Worm (Caenorhabditis elegans) whole organism, L3 larva: Measurements from ENCODE around the gene K09F6.10.
"Not testable (repeated sequence)": the region's sequence is repeated elsewhere in the genome, so short reads cannot be mapped to it uniquely, and the experiment has no call there.

ENCODE experiments used
- ZK546.5 ChIP-seq: sonication (generic microtip); optimal IDR thresholded peaks from 2 replicates; lab custom pipeline; 2017; ENCODE audit warnings: missing biosample characterization, missing genetic modification characterization
- aly-2 ChIP-seq: fragments of 150-350 bp; optimal IDR thresholded peaks from 2 replicates; lab custom pipeline; 2014; ENCODE audit warnings: missing biosample characterization, missing genetic modification characterization
- ceh-16 ChIP-seq: sonication (generic microtip); optimal IDR thresholded peaks from 2 replicates; lab custom pipeline; 2017; ENCODE audit warnings: missing biosample characterization, missing genetic modification characterization
- ceh-82 ChIP-seq: fragments of 150-350 bp; optimal IDR thresholded peaks from 2 replicates; lab custom pipeline; 2014; ENCODE audit warnings: missing biosample characterization, missing genetic modification characterization
- daf-12 ChIP-seq: fragments of 150-350 bp; optimal IDR thresholded peaks from 2 replicates; lab custom pipeline; 2014; ENCODE audit warnings: missing biosample characterization, missing genetic modification reagents, missing genetic modification characterization
- egl-27 ChIP-seq: sonication (generic microtip); optimal IDR thresholded peaks from 4 replicates; lab custom pipeline; 2017; ENCODE audit warnings: missing biosample characterization, missing genetic modification reagents, missing genetic modification characterization
- elt-2 ChIP-seq: sonication (generic microtip); optimal IDR thresholded peaks from 2 replicates; lab custom pipeline; 2016; ENCODE audit warnings: missing genetic modification reagents, mild to moderate bottlenecking, missing genetic modification characterization, missing compliant biosample characterization
- elt-3 ChIP-seq, 3 experiments: fragments of 150-350 bp in 1 of 3; sonication (generic microtip) in 2 of 3; optimal IDR thresholded peaks; 2 replicates in 2 of 3; 4 replicates in 1 of 3; lab custom pipeline; 2014 to 2017; ENCODE audit warnings: missing biosample characterization in 3 of 3, missing genetic modification characterization in 3 of 3
- eor-1 ChIP-seq, 2 experiments: fragments of 150-350 bp; optimal IDR thresholded peaks; 2 replicates each; lab custom pipeline; 2014 to 2018; ENCODE audit warnings: missing biosample characterization in 2 of 2, missing genetic modification characterization in 2 of 2
- fkh-10 ChIP-seq: sonication (generic microtip); optimal IDR thresholded peaks from 2 replicates; lab custom pipeline; 2017; ENCODE audit warnings: missing biosample characterization, missing genetic modification reagents, missing genetic modification characterization
- fkh-2 ChIP-seq: fragments of 150-350 bp; optimal IDR thresholded peaks from 2 replicates; lab custom pipeline; 2014; ENCODE audit warnings: missing biosample characterization, missing genetic modification reagents, missing genetic modification characterization
- jun-1 ChIP-seq: fragments of 150-350 bp; optimal IDR thresholded peaks from 2 replicates; lab custom pipeline; 2014; ENCODE audit warnings: missing biosample characterization, missing genetic modification reagents, missing genetic modification characterization
- lin-15B ChIP-seq: fragments of 150-350 bp; optimal IDR thresholded peaks from 2 replicates; lab custom pipeline; 2014; ENCODE audit warnings: missing biosample characterization, missing genetic modification characterization
- lin-39 ChIP-seq: fragments of 150-350 bp; optimal IDR thresholded peaks from 2 replicates; lab custom pipeline; 2018; ENCODE audit warnings: missing biosample characterization, missing genetic modification reagents, missing genetic modification characterization
- mdl-1 ChIP-seq: fragments of 150-350 bp; optimal IDR thresholded peaks from 2 replicates; lab custom pipeline; 2014; ENCODE audit warnings: missing biosample characterization, missing genetic modification characterization
- mml-1 ChIP-seq: fragments of 150-350 bp; sonication (generic microtip); optimal IDR thresholded peaks from 3 replicates; lab custom pipeline; 2014; ENCODE audit warnings: missing biosample characterization, missing genetic modification characterization
- nhr-11 ChIP-seq: fragments of 150-350 bp; optimal IDR thresholded peaks from 2 replicates; lab custom pipeline; 2014; ENCODE audit warnings: missing biosample characterization, missing genetic modification characterization
- nhr-23 ChIP-seq: fragments of 150-350 bp; optimal IDR thresholded peaks from 2 replicates; lab custom pipeline; 2014; ENCODE audit warnings: missing biosample characterization, missing genetic modification reagents, missing genetic modification characterization
- nhr-237 ChIP-seq: fragments of 150-350 bp; optimal IDR thresholded peaks from 2 replicates; lab custom pipeline; 2014; ENCODE audit warnings: missing biosample characterization, missing genetic modification characterization
- nhr-28 ChIP-seq: fragments of 150-350 bp; optimal IDR thresholded peaks from 2 replicates; lab custom pipeline; 2014; ENCODE audit warnings: missing biosample characterization, missing genetic modification characterization
- nhr-67 ChIP-seq: fragments of 150-350 bp; optimal IDR thresholded peaks from 2 replicates; lab custom pipeline; 2014; ENCODE audit warnings: missing biosample characterization, missing genetic modification characterization
- nhr-76 ChIP-seq: fragments of 150-350 bp; sonication (generic microtip); optimal IDR thresholded peaks from 5 replicates; lab custom pipeline; 2014; ENCODE audit warnings: missing biosample characterization, missing genetic modification characterization
- pha-4 ChIP-seq: fragments of 150-350 bp; optimal IDR thresholded peaks from 2 replicates; lab custom pipeline; 2014; ENCODE audit warnings: missing biosample characterization, missing genetic modification reagents, missing genetic modification characterization
- pqm-1 ChIP-seq: fragments of 150-350 bp; optimal IDR thresholded peaks from 2 replicates; lab custom pipeline; 2017; ENCODE audit warnings: missing biosample characterization, missing genetic modification characterization, inconsistent platforms
- sea-2 ChIP-seq: fragments of 150-350 bp; sonication (generic microtip); optimal IDR thresholded peaks from 4 replicates; lab custom pipeline; 2014; ENCODE audit warnings: missing biosample characterization, missing genetic modification reagents, missing genetic modification characterization
- skn-1 ChIP-seq: fragments of 150-350 bp; optimal IDR thresholded peaks from 2 replicates; lab custom pipeline; 2014; ENCODE audit warnings: missing biosample characterization, missing genetic modification characterization
- tbx-2 ChIP-seq: sonication (generic microtip); optimal IDR thresholded peaks from 2 replicates; lab custom pipeline; 2016; ENCODE audit warnings: mild to moderate bottlenecking, missing genetic modification characterization, missing compliant biosample characterization
- unc-39 ChIP-seq: sonication (generic microtip); optimal IDR thresholded peaks from 4 replicates; lab custom pipeline; 2017; ENCODE audit warnings: missing biosample characterization, missing genetic modification characterization
- unc-62 ChIP-seq: fragments of 150-350 bp; sonication (generic microtip); optimal IDR thresholded peaks from 4 replicates; lab custom pipeline; 2014; ENCODE audit warnings: missing biosample characterization, missing genetic modification reagents, missing genetic modification characterization
- zag-1 ChIP-seq: fragments of 150-350 bp; optimal IDR thresholded peaks from 2 replicates; lab custom pipeline; 2014; ENCODE audit warnings: missing biosample characterization, missing genetic modification characterization
- ztf-4 ChIP-seq: fragments of 150-350 bp; optimal IDR thresholded peaks from 2 replicates; lab custom pipeline; 2014; ENCODE audit warnings: missing biosample characterization, missing genetic modification characterization

The K09F6.10 gene

ce11 chrII:2295817-2296315, 7.2 kb upstream of the K09F6.10 start, which contains the start of gene fbxc-25:
fbxc-25 (minus strand) TSS chrII:2296265.
- TF ChIP-seq fkh-10 (GFP tag; lab: Kevin White, UChicago), result no peak
- TF ChIP-seq nhr-67, result no peak
- no peak for TF ChIP-seq unc-62
- TF ChIP-seq pqm-1, result no peak
- TF ChIP-seq nhr-237 (tag; lab: Kevin White, UChicago), result no peak
- no peak for TF ChIP-seq jun-1
- TF ChIP-seq nhr-23 (tag; lab: Kevin White, UChicago), result no peak
- no peak for TF ChIP-seq nhr-28 (tag; lab: Kevin White, UChicago)
- TF ChIP-seq pha-4 (tag; lab: Kevin White, UChicago), result no peak
- TF ChIP-seq mdl-1 (tag; lab: Kevin White, UChicago), result no peak
- no peak for TF ChIP-seq ceh-16

- TF ChIP-seq pqm-1 (peak; percentile 1), unc-39 (tag; lab: Kevin White, UChicago) (no peak), elt-3 (tag; optimal IDR thresholded peaks at IDR 0.05; lab: Kevin White, UChicago) (no peak), fkh-2 (tag; lab: Kevin White, UChicago) (no peak), elt-2 (tag; lab: Kevin White, UChicago) (peak; percentile 46)
Observed at ce11 chrII:2292549-2292948, 3.9 kb upstream of the K09F6.10 start.

- no peak for TF ChIP-seq lin-15B (tag; lab: Kevin White, UChicago)
- no peak for TF ChIP-seq nhr-23 (tag; lab: Kevin White, UChicago)
- TF ChIP-seq daf-12 (tag; lab: Kevin White, UChicago), result no peak
- TF ChIP-seq nhr-76 (tag; lab: Kevin White, UChicago), result no peak
- no peak for TF ChIP-seq fkh-2 (tag; lab: Kevin White, UChicago)
- no peak for TF ChIP-seq eor-1 (tag; optimal IDR thresholded peaks at IDR 0.05; lab: Kevin White, UChicago)
- TF ChIP-seq skn-1 (tag; lab: Kevin White, UChicago), result no peak
- no peak for TF ChIP-seq ZK546.5 (tag; lab: Kevin White, UChicago)
- TF ChIP-seq tbx-2 (tag; lab: Kevin White, UChicago), result no peak
- no peak for TF ChIP-seq ztf-4 (tag; lab: Kevin White, UChicago)
- TF ChIP-seq egl-27, result no peak
- TF ChIP-seq nhr-11 (tag; lab: Kevin White, UChicago), result no peak
- no peak for TF ChIP-seq fkh-10 (GFP tag; lab: Kevin White, UChicago)
- no peak for TF ChIP-seq ceh-82
- TF ChIP-seq unc-39 (tag; lab: Kevin White, UChicago), result no peak
- TF ChIP-seq unc-62, result no peak
- no peak for TF ChIP-seq sea-2 (GFP tag; lab: Kevin White, UChicago)
- TF ChIP-seq ceh-16, result no peak
- no peak for TF ChIP-seq jun-1
- TF ChIP-seq elt-3 (tag; optimal IDR thresholded peaks at IDR 0.05; lab: Kevin White, UChicago), result no peak
Observed at ce11 chrII:2292027-2292426, 3.3 kb upstream of the K09F6.10 start, which contains the start of gene K09F6.7. K09F6.7 (minus strand) TSS chrII:2292127.

- TF ChIP-seq lin-39 (tag; lab: Kevin White, UChicago), result peak; percentile 54
- TF ChIP-seq zag-1, result no peak
- peak; percentile 11 for TF ChIP-seq unc-62
- no peak for TF ChIP-seq lin-15B (tag; lab: Kevin White, UChicago)
- TF ChIP-seq ceh-82, result peak; percentile 24
Observed at ce11 chrII:2289441-2289840, 758 bp upstream of the K09F6.10 start.

ce11 chrII:2284703-2285102, 4.0 kb downstream of the K09F6.10 start:
- TF ChIP-seq egl-27, result no peak
- TF ChIP-seq nhr-76 (tag; lab: Kevin White, UChicago), result no peak
- TF ChIP-seq aly-2 (tag; lab: Kevin White, UChicago), result no peak
- no peak for TF ChIP-seq nhr-11 (tag; lab: Kevin White, UChicago)
- TF ChIP-seq elt-3 (tag; optimal IDR thresholded peaks at IDR 0.05; lab: Kevin White, UChicago), result no peak
- TF ChIP-seq lin-15B (tag; lab: Kevin White, UChicago), result no peak
- no peak for TF ChIP-seq nhr-23 (tag; lab: Kevin White, UChicago)
- TF ChIP-seq pqm-1, result no peak
- TF ChIP-seq daf-12 (tag; lab: Kevin White, UChicago), result no peak

- TF ChIP-seq jun-1, mml-1, pqm-1: not testable (repeated sequence)
Observed at ce11 chrII:2282599-2282998, 6.1 kb downstream of the K09F6.10 start, which contains the start of gene K09F6.9. K09F6.9 (minus strand) TSS chrII:2282699.
